Worm (Caenorhabditis elegans) whole organism, late embryonic: ENCODE measurements around the gene F48B9.8.

Experiments
- C38D4.7 ChIP-seq: fragments of 200-800 bp; sonication (Bioruptor generic); optimal IDR thresholded peaks from 2 replicates; lab custom pipeline; 2018; ENCODE audit warnings: mild to moderate bottlenecking, missing genetic modification characterization, moderate library complexity, missing compliant biosample characterization
- K02D7.2 ChIP-seq: sonication (generic microtip); optimal IDR thresholded peaks from 2 replicates; lab custom pipeline; 2017; ENCODE audit warnings: mild to moderate bottlenecking, missing genetic modification characterization, missing compliant biosample characterization
- Y22D7AL.16 ChIP-seq: sonication (generic microtip); optimal IDR thresholded peaks from 2 replicates; lab custom pipeline; 2016; ENCODE audit warnings: missing genetic modification characterization, missing compliant biosample characterization
- ama-1 ChIP-seq: fragments of 150-350 bp; optimal IDR thresholded peaks from 2 replicates; lab custom pipeline; 2014
- ceh-45 ChIP-seq: fragments of 200-800 bp; sonication (Bioruptor generic); IDR thresholded peaks from 2 replicates; pipeline ENCODE4 v1.3.6; 2022; ENCODE audit warnings: missing genetic modification reagents, missing genetic modification characterization, missing compliant biosample characterization
- fax-1 ChIP-seq: sonication (generic microtip); optimal IDR thresholded peaks from 2 replicates; lab custom pipeline; 2016; ENCODE audit warnings: missing genotype, missing genetic modification characterization, missing compliant biosample characterization
- fkh-10 ChIP-seq: fragments of 150-350 bp; optimal IDR thresholded peaks from 2 replicates; lab custom pipeline; 2014; ENCODE audit warnings: missing biosample characterization, missing genetic modification reagents, missing genetic modification characterization
- hlh-13 ChIP-seq: fragments of 200-800 bp; sonication (Bioruptor generic); optimal IDR thresholded peaks from 2 replicates; lab custom pipeline; 2018; ENCODE audit warnings: mild to moderate bottlenecking, missing genetic modification characterization, missing compliant biosample characterization
- nfya-1 ChIP-seq: sonication (generic microtip); optimal IDR thresholded peaks from 2 replicates; lab custom pipeline; 2017; ENCODE audit warnings: missing genetic modification characterization, mild to moderate bottlenecking, missing compliant biosample characterization, antibody characterized with exemption, moderate library complexity
- ref-2 ChIP-seq: sonication (generic microtip); optimal IDR thresholded peaks from 2 replicates; lab custom pipeline; 2016; ENCODE audit warnings: missing genetic modification characterization, missing compliant biosample characterization
- sox-2 ChIP-seq: fragments of 200-800 bp; sonication (Bioruptor generic); IDR thresholded peaks from 2 replicates; pipeline ENCODE4 v1.3.6; 2022; ENCODE audit warnings: missing genetic modification reagents, missing genetic modification characterization, missing compliant biosample characterization
- ttx-3 ChIP-seq: sonication (generic microtip); optimal IDR thresholded peaks from 2 replicates; lab custom pipeline; 2016; ENCODE audit warnings: missing genetic modification reagents, missing genetic modification characterization, missing compliant biosample characterization
- unc-55 ChIP-seq: sonication (generic microtip); optimal IDR thresholded peaks from 2 replicates; lab custom pipeline; 2017; ENCODE audit warnings: missing biosample characterization, missing genetic modification reagents, missing genetic modification characterization

ce11 chrX:2131650-2132049, 44.6 kb downstream of the F48B9.8 start, which contains the start of gene F53B1.9:
- TF ChIP-seq C38D4.7 (GFP tag; lab: Kevin White, UChicago) (no peak), ceh-45 (GFP tag; lab: Robert Waterston, UW) (no peak), unc-55 (GFP tag; lab: Kevin White, UChicago) (no peak), ttx-3 (tag; lab: Kevin White, UChicago) (no peak), fkh-10 (GFP tag; lab: Kevin White, UChicago) (no peak), hlh-13 (GFP tag; lab: Kevin White, UChicago) (no peak), fax-1 (no peak), nfya-1 (tag; lab: Kevin White, UChicago) (no peak), ref-2 (no peak), Y22D7AL.16 (tag; lab: Kevin White, UChicago) (no peak), K02D7.2 (tag; lab: Kevin White, UChicago) (no peak), ama-1 (lab: Kevin White, UChicago) (no peak), sox-2 (GFP tag; lab: Robert Waterston, UW) (no peak)
